Fruit fly (Drosophila melanogaster) whole organism, wandering third instar larva: Measurements from ENCODE around the gene Clk.

ENCODE experiments used
- CG32264 ChIP-seq: fragments of 200-800 bp; sonication (Bioruptor generic); optimal IDR thresholded peaks from 2 replicates; lab custom pipeline; 2016; ENCODE audit warnings: missing biosample characterization, missing genetic modification characterization
- CrebA ChIP-seq: fragments of 200-800 bp; sonication (Bioruptor generic); optimal IDR thresholded peaks from 2 replicates; lab custom pipeline; 2016; ENCODE audit warnings: missing biosample characterization, mild to moderate bottlenecking, missing genetic modification characterization, borderline replicate concordance
- HLH106 ChIP-seq: fragments of 200-800 bp; optimal IDR thresholded peaks from 3 replicates; lab custom pipeline; 2019; ENCODE audit warnings: missing biosample characterization, mild to moderate bottlenecking, missing genetic modification characterization, moderate library complexity
- Myc ChIP-seq: fragments of >200 bp; optimal IDR thresholded peaks from 2 replicates; lab custom pipeline; 2017
- OdsH ChIP-seq: fragments of 200-800 bp; sonication (Bioruptor generic); optimal IDR thresholded peaks from 2 replicates; lab custom pipeline; 2016; ENCODE audit warnings: missing biosample characterization, mild to moderate bottlenecking, missing genetic modification characterization
- Vsx2 ChIP-seq: fragments of 200-300, 225-300 bp; sonication (Bioruptor generic); optimal IDR thresholded peaks from 2 replicates; lab custom pipeline; 2018; ENCODE audit warnings: missing biosample characterization, missing genetic modification characterization; ENCODE audit not compliant: partially characterized antibody
- foxo ChIP-seq, 2 experiments: fragments of 200-800 bp; sonication (Bioruptor generic); optimal IDR thresholded peaks; 2 replicates in 1 of 2; 3 replicates in 1 of 2; lab custom pipeline; 2016 to 2017; ENCODE audit warnings: missing biosample characterization in 2 of 2, missing genetic modification characterization in 2 of 2
- h ChIP-seq: fragments of 200-800 bp; sonication (Bioruptor generic); optimal IDR thresholded peaks from 3 replicates; lab custom pipeline; 2016; ENCODE audit warnings: missing biosample characterization, mild to moderate bottlenecking, missing genetic modification characterization
- jim ChIP-seq: fragments of 175-275, 200-325 bp; sonication (Bioruptor generic); optimal IDR thresholded peaks from 2 replicates; lab custom pipeline; 2016; ENCODE audit warnings: missing biosample characterization, mild to moderate bottlenecking, missing genetic modification characterization
- lola ChIP-seq: fragments of >200 bp; optimal IDR thresholded peaks from 2 replicates; lab custom pipeline; 2017; ENCODE audit warnings: missing biosample characterization, missing genetic modification characterization
- usp ChIP-seq: fragments of >200 bp; optimal IDR thresholded peaks from 2 replicates; lab custom pipeline; 2017; ENCODE audit warnings: missing biosample characterization, missing genetic modification characterization

DNA sequence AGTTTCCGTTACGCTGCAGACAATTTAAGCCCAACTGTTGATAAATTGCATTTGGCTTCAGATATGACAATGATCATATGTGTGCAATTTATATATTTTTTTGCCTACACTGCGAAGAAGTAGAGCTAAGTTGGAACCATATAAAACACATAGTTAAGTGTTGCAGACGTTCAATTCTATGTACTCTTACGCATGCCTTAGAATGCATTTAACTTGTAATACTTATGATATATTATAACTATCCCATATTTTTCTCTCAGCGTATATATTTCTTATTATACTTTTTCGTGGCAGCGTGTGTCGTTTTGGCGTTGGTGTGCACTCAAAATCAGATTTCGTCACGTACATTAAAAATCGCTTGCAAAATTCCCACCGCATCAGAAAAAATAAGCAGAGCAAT, 8.0 kb upstream of the Clk start:
- TF ChIP-seq foxo (GFP tag; optimal IDR thresholded peaks at IDR 0.05; lab: Kevin White, UChicago), result peak in 1 of 2 experiments; percentile 78
- no peak for TF ChIP-seq Vsx2
- TF ChIP-seq jim (GFP tag; lab: Kevin White, UChicago), result no peak
- peak; percentile 69 for TF ChIP-seq OdsH (GFP tag; lab: Kevin White, UChicago)
- peak; percentile 85 for TF ChIP-seq h (GFP tag; lab: Kevin White, UChicago)
- peak; percentile 63 for TF ChIP-seq CG32264 (GFP tag; lab: Kevin White, UChicago)
- TF ChIP-seq usp (GFP tag; lab: Kevin White, UChicago), result no peak
- no peak for TF ChIP-seq lola
- no peak for TF ChIP-seq Myc (lab: Kevin White, UChicago)
- TF ChIP-seq CrebA (GFP tag; lab: Kevin White, UChicago), result no peak
- TF ChIP-seq HLH106, result peak; percentile 82
